Fruit fly (Drosophila melanogaster) whole organism, embryonic: Measurements from ENCODE around the gene Unc50.

Experiments used
- Abd-B ChIP-seq: fragments of 200-800 bp; sonication (Bioruptor generic); optimal IDR thresholded peaks from 2 replicates; lab custom pipeline; 2018; ENCODE audit warnings: missing biosample characterization, mild to moderate bottlenecking, missing genetic modification characterization, moderate library complexity
- Awh ChIP-seq: fragments of 200-800 bp; sonication (Bioruptor generic); IDR thresholded peaks from 2 replicates; pipeline ENCODE4, ENCODE4 v1.3.6; 2022; ENCODE audit warnings: missing biosample characterization, missing genetic modification characterization
- CG10543 ChIP-seq: fragments of 200-800 bp; sonication (Bioruptor generic); optimal IDR thresholded peaks from 3 replicates; lab custom pipeline; 2017; ENCODE audit warnings: missing biosample characterization, mild to moderate bottlenecking, missing genetic modification characterization, moderate library complexity
- CG11093 ChIP-seq: fragments of 200-800 bp; sonication (Bioruptor generic); IDR thresholded peaks from 3 replicates; pipeline ENCODE4 v1.3.6; 2022; ENCODE audit warnings: missing biosample characterization, missing genetic modification characterization
- CG11560 ChIP-seq: fragments of 200-800 bp; sonication (Bioruptor generic); IDR thresholded peaks from 3 replicates; pipeline ENCODE4 v1.3.6; 2022; ENCODE audit warnings: missing biosample characterization, missing genetic modification characterization
- CG13296 ChIP-seq: fragments of 200-800 bp; sonication (Bioruptor generic); optimal IDR thresholded peaks from 3 replicates; lab custom pipeline; 2018; ENCODE audit warnings: missing biosample characterization, mild to moderate bottlenecking, missing genetic modification characterization
- CG13894 ChIP-seq: fragments of 200-800 bp; sonication (Bioruptor generic); optimal IDR thresholded peaks from 3 replicates; lab custom pipeline; 2018; ENCODE audit warnings: missing biosample characterization, mild to moderate bottlenecking, missing genetic modification characterization, moderate library complexity
- CG14667 ChIP-seq: fragments of 200-800 bp; sonication (Bioruptor generic); IDR thresholded peaks from 2 replicates; pipeline ENCODE4 v1.3.6; 2022; ENCODE audit warnings: missing biosample characterization, missing genetic modification characterization
- CG14710 ChIP-seq: fragments of 200-800 bp; sonication (Bioruptor generic); optimal IDR thresholded peaks from 3 replicates; lab custom pipeline; 2019; ENCODE audit warnings: missing biosample characterization, mild to moderate bottlenecking, missing genetic modification characterization, moderate library complexity
- CG17328 ChIP-seq: fragments of 200-800 bp; sonication (Bioruptor generic); IDR thresholded peaks from 2 replicates; pipeline ENCODE4 v1.3.6; 2022; ENCODE audit warnings: missing biosample characterization, missing genetic modification characterization
- CG17612 ChIP-seq: fragments of 200-800 bp; sonication (Bioruptor generic); IDR thresholded peaks from 2 replicates; pipeline ENCODE4 v1.3.6; 2022; ENCODE audit warnings: missing biosample characterization, missing genetic modification characterization
- CG2129 ChIP-seq: fragments of 200-800 bp; sonication (Bioruptor generic); IDR thresholded peaks from 2 replicates; pipeline ENCODE4 v1.3.6; 2022; ENCODE audit warnings: missing biosample characterization, missing genetic modification characterization; ENCODE audit not compliant: partially characterized antibody
- CG2678 ChIP-seq: fragments of 200-800 bp; sonication (Bioruptor generic); optimal IDR thresholded peaks from 3 replicates; lab custom pipeline; 2019; ENCODE audit warnings: missing biosample characterization, mild to moderate bottlenecking, missing genetic modification characterization, moderate library complexity
- CG2712 ChIP-seq: fragments of 200-800 bp; optimal IDR thresholded peaks from 3 replicates; lab custom pipeline; 2019; ENCODE audit warnings: missing biosample characterization, mild to moderate bottlenecking, missing genetic modification characterization, moderate library complexity
- CG33557 ChIP-seq: fragments of 200-800 bp; sonication (Bioruptor generic); optimal IDR thresholded peaks from 2 replicates; lab custom pipeline; 2019; ENCODE audit warnings: missing biosample characterization, mild to moderate bottlenecking, missing genetic modification characterization, moderate library complexity
- CG4328 ChIP-seq: fragments of 200-800 bp; sonication (Bioruptor generic); optimal IDR thresholded peaks from 3 replicates; lab custom pipeline; 2017; ENCODE audit warnings: missing biosample characterization, missing genetic modification reagents, missing genetic modification characterization
- CG5180 ChIP-seq: fragments of 200-800 bp; sonication (Bioruptor generic); optimal IDR thresholded peaks from 3 replicates; lab custom pipeline; 2017; ENCODE audit warnings: missing biosample characterization, missing genetic modification characterization, mild to moderate bottlenecking, moderate library complexity, missing genetic modification reagents
- Chrac-16 ChIP-seq: fragments of 200-800 bp; sonication (Bioruptor generic); optimal IDR thresholded peaks from 3 replicates; lab custom pipeline; 2016; ENCODE audit warnings: missing biosample characterization, missing genetic modification characterization
- Doc3 ChIP-seq: fragments of 200-800 bp; sonication (Bioruptor generic); IDR thresholded peaks from 3 replicates; pipeline ENCODE4 v1.3.6; 2022; ENCODE audit warnings: missing biosample characterization, missing genetic modification characterization; ENCODE audit not compliant: partially characterized antibody
- GATAe ChIP-seq: fragments of 200-800 bp; sonication (Bioruptor generic); conservative IDR thresholded peaks from 2 replicates; pipeline ENCODE4 v1.3.6; 2022; ENCODE audit warnings: missing biosample characterization, missing genetic modification characterization
- H15 ChIP-seq: fragments of 200-800 bp; sonication (Bioruptor generic); IDR thresholded peaks from 3 replicates; pipeline ENCODE4 v1.3.6; 2022; ENCODE audit warnings: missing biosample characterization, missing genetic modification characterization
- HLH4C ChIP-seq: fragments of 200-800 bp; sonication (Bioruptor generic); IDR thresholded peaks from 3 replicates; pipeline ENCODE4 v1.3.6; 2022; ENCODE audit warnings: missing biosample characterization, missing genetic modification characterization; ENCODE audit not compliant: partially characterized antibody
- Hand ChIP-seq: fragments of 200-800 bp; sonication (Bioruptor generic); optimal IDR thresholded peaks from 2 replicates; lab custom pipeline; 2017; ENCODE audit warnings: mild to moderate bottlenecking, missing biosample characterization, missing genetic modification reagents, missing genetic modification characterization
- Kr ChIP-seq: fragments of 200-800 bp; sonication (Bioruptor generic); optimal IDR thresholded peaks from 2 replicates; lab custom pipeline; 2017; ENCODE audit warnings: missing biosample characterization, mild to moderate bottlenecking, missing genetic modification characterization
- MBD-R2 ChIP-seq: fragments of 200-800 bp; sonication (Bioruptor generic); IDR thresholded peaks from 2 replicates; pipeline ENCODE4 v1.3.6; 2022; ENCODE audit warnings: missing biosample characterization, missing genetic modification characterization
- MESR4 ChIP-seq: fragments of 200-800 bp; sonication (Bioruptor generic); optimal IDR thresholded peaks from 2 replicates; lab custom pipeline; 2018; ENCODE audit warnings: missing biosample characterization, mild to moderate bottlenecking, missing genetic modification characterization, moderate library complexity
- Med ChIP-seq: fragments of 200-800 bp; sonication (Bioruptor generic); peaks from one replicate; lab custom pipeline; 2016; ENCODE audit warnings: missing biosample characterization, missing genetic modification characterization, mild to moderate bottlenecking, inconsistent platforms, moderate library complexity
- Pdp1 ChIP-seq, 2 experiments: fragments of 200-800 bp; sonication (Bioruptor generic); optimal IDR thresholded peaks; 3 replicates each; lab custom pipeline; 2016; ENCODE audit warnings: missing biosample characterization in 2 of 2, missing genetic modification characterization in 2 of 2, mild to moderate bottlenecking in 1 of 2, moderate library complexity in 1 of 2
- Scr ChIP-seq: fragments of 200-800 bp; sonication (Bioruptor generic); IDR thresholded peaks from 2 replicates; pipeline ENCODE4 v1.3.6; 2022; ENCODE audit warnings: missing biosample characterization, missing genetic modification characterization; ENCODE audit not compliant: partially characterized antibody
- Taf1 ChIP-seq: fragments of 200-800 bp; sonication (Bioruptor generic); IDR thresholded peaks from 2 replicates; pipeline ENCODE4 v1.3.6; 2022; ENCODE audit warnings: missing biosample characterization, missing genetic modification characterization
- ase ChIP-seq: fragments of 200-800 bp; sonication (Bioruptor generic); IDR thresholded peaks from 3 replicates; pipeline ENCODE4 v1.3.6; 2022; ENCODE audit warnings: missing biosample characterization, missing genetic modification characterization
- bab2 ChIP-seq: fragments of 200-800 bp; sonication (Bioruptor generic); optimal IDR thresholded peaks from 2 replicates; lab custom pipeline; 2016; ENCODE audit warnings: missing biosample characterization, missing genetic modification characterization
- caup ChIP-seq: fragments of 200-800 bp; sonication (Bioruptor generic); optimal IDR thresholded peaks from 3 replicates; lab custom pipeline; 2017; ENCODE audit warnings: missing biosample characterization, mild to moderate bottlenecking, missing genetic modification characterization, moderate library complexity; ENCODE audit not compliant: severe bottlenecking
- chn ChIP-seq: fragments of 200-800 bp; sonication (Bioruptor generic); optimal IDR thresholded peaks from 2 replicates; lab custom pipeline; 2016; ENCODE audit warnings: missing biosample characterization, missing genetic modification characterization
- gce ChIP-seq: fragments of 200-800 bp; sonication (Bioruptor generic); IDR thresholded peaks from 3 replicates; pipeline ENCODE4 v1.3.6; 2022; ENCODE audit warnings: missing biosample characterization, missing genetic modification characterization
- grau ChIP-seq: fragments of 200-800 bp; optimal IDR thresholded peaks from 3 replicates; lab custom pipeline; 2019; ENCODE audit warnings: missing biosample characterization, mild to moderate bottlenecking, missing genetic modification characterization, moderate library complexity
- mam ChIP-seq: fragments of 200-800 bp; sonication (Bioruptor generic); optimal IDR thresholded peaks from 3 replicates; lab custom pipeline; 2016; ENCODE audit warnings: missing biosample characterization, missing genetic modification characterization
- nmo ChIP-seq: fragments of 200-800 bp; sonication (Bioruptor generic); optimal IDR thresholded peaks from 2 replicates; lab custom pipeline; 2018; ENCODE audit warnings: missing biosample characterization, mild to moderate bottlenecking, missing genetic modification characterization, moderate library complexity
- odd ChIP-seq: fragments of 200-800 bp; sonication (Bioruptor generic); optimal IDR thresholded peaks from 2 replicates; lab custom pipeline; 2017; ENCODE audit warnings: missing biosample characterization, mild to moderate bottlenecking, missing genetic modification characterization
- p53 ChIP-seq: fragments of 200-800 bp; sonication (Bioruptor generic); optimal IDR thresholded peaks from 2 replicates; lab custom pipeline; 2016; ENCODE audit warnings: missing biosample characterization, missing genetic modification characterization
- sens ChIP-seq: fragments of 200-800 bp; sonication (Bioruptor generic); peaks from one replicate; lab custom pipeline; 2016; ENCODE audit warnings: missing biosample characterization, missing genetic modification characterization
- tgo ChIP-seq: fragments of 200-800 bp; sonication (Bioruptor generic); IDR thresholded peaks from 3 replicates; pipeline ENCODE4 v1.3.6; 2022; ENCODE audit warnings: missing biosample characterization, missing genetic modification characterization
- vnd ChIP-seq: fragments of 200-800 bp; sonication (Bioruptor generic); IDR thresholded peaks from 3 replicates; pipeline ENCODE4 v1.3.6; 2022; ENCODE audit warnings: missing biosample characterization, missing genetic modification characterization; ENCODE audit not compliant: partially characterized antibody

Gene Unc50

DNA sequence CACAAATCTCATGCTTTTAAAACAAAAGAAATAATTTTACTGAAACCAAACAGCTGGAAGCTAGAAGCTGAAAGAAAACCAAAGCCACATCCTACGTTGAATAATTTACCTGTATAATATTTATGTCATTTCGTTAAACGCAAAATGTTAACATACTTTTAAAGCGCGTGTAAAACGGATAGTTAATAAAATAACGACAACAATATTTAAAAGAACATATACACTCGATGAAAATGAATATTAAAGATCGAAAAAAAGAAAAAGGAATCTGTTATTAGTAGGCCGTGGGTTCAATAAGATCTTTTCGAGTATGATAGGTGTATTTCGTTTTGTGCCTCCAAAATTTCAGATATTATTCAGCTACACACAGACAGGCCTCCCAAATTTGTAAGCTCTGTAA lies 44.7 kb upstream of the Unc50 start, which contains the start of gene CG8136:
Gene CG8136 (plus strand): TSS at position 301 of the 400 bp plus-strand sequence.
- TF ChIP-seq CG33557 (GFP tag; lab: Kevin White, UChicago) (no peak), Chrac-16 (GFP tag; lab: Kevin White, UChicago) (no peak), Kr (GFP tag; lab: Kevin White, UChicago) (no peak), CG17328 (GFP tag; lab: Robert Waterston, UW) (no peak), Hand (GFP tag; lab: Kevin White, UChicago) (no peak), caup (GFP tag; lab: Kevin White, UChicago) (no peak)

DNA sequence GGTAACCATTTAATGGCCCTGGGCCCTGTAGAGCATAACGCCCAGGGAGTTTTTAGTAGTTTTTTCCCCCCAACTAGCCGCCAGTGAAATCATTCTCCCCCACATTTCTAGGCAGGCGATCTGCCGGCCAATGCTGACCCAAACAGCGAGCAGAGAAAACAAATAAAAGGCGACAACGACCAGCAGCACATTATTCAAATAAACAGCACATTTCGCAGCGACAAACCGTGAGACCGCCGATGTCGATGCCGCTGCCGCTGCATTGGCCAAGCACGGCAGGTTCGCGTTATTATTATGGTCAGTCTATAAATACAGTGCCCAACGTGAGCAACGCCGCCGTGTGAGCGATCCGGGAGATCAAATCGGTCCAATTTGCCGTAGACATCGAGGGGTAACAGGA lies 42.5 kb upstream of the Unc50 start, which contains the start of gene CG11760:
Gene CG11760 (plus strand): TSS at position 301 of the 400 bp plus-strand sequence.
- TF ChIP-seq CG5180, result no peak
- TF ChIP-seq CG2712, result no peak
- no peak for TF ChIP-seq gce
- no peak for TF ChIP-seq mam
- TF ChIP-seq Abd-B, result no peak
- no peak for TF ChIP-seq CG13894 (tag; lab: Kevin White, UChicago)
- no peak for TF ChIP-seq chn (GFP tag; lab: Kevin White, UChicago)
- no peak for TF ChIP-seq tgo (GFP tag; lab: Robert Waterston, UW)
- no peak for TF ChIP-seq CG14667 (GFP tag; lab: Robert Waterston, UW)
- TF ChIP-seq nmo (GFP tag; lab: Kevin White, UChicago), result no peak
- TF ChIP-seq Med (GFP tag; lab: Kevin White, UChicago), result peak; percentile 61
- no peak for TF ChIP-seq CG13296 (GFP tag; lab: Kevin White, UChicago)
- no peak for TF ChIP-seq HLH4C (GFP tag; lab: Robert Waterston, UW)
- TF ChIP-seq Doc3, result 0 out of 3 replicates have a peak, but pooled peaks have one; percentile 16
- TF ChIP-seq sens (GFP tag; lab: Kevin White, UChicago), result peak; percentile 30
- no peak for TF ChIP-seq MESR4 (GFP tag; lab: Kevin White, UChicago)

dm6 chr3R:8718356-8718755 lies 41.9 kb upstream of the Unc50 start, which contains the start of gene Cks85A:
Gene Cks85A, minus strand, starts transcription at chr3R:8718456.
- TF ChIP-seq bab2 (GFP tag; lab: Kevin White, UChicago), result no peak
- no peak for TF ChIP-seq odd
- TF ChIP-seq Pdp1 (GFP tag; optimal IDR thresholded peaks at IDR 0.05; lab: Kevin White, UChicago), result peak in 1 of 2 experiments; percentile 41
- TF ChIP-seq MBD-R2 (GFP tag; lab: Robert Waterston, UW), result no peak

- TF ChIP-seq Taf1 (GFP tag; lab: Robert Waterston, UW) (peak; percentile 17; the same call in 1 of the 2 replicates), grau (peak; percentile 75), H15 (GFP tag; lab: Robert Waterston, UW) (no peak)
These were observed 40.1 kb upstream of the Unc50 start for dm6 chr3R:8716551-8716879.

DNA sequence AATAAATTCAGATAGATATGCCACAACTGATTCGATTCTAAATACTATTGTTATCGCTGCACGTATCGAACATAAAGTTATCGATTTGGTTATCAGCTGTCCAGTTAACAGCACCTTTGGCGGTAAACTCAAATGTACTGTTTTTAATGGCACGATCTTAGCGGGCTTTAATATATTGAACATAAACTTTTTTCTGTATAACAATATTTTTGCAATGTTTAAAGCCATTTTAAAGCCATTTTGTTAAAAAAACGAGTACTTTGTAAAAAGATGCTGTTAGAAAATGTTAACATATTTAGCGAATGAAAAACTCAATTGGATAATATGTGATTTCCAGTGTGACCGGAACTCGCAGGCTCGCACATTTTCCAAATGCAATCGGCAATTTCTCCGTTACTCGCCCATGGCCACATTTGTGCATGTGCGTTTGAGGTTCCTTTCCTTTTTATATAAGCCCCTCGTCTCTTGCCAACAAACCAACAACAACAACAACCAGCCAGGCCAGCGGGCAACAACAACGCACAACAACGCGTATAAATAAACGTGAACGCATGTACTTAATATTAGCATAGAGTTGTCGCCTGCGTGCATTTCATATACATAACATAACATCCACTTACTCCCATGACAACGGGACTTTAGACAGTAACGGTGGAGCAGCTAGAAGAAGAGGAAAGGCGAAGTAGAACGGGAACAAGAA lies 39.6 kb upstream of the Unc50 start, which contains the start of gene TMEM216:
Gene TMEM216 (plus strand): TSS at position 393 of the 700 bp plus-strand sequence.
- TF ChIP-seq CG10543, result peak; percentile 36
- TF ChIP-seq vnd (GFP tag; lab: Robert Waterston, UW), result 0 out of 3 replicates have a peak, but pooled peaks have one; percentile 34
- peak; percentile 60 for TF ChIP-seq CG14710 (tag; lab: Kevin White, UChicago)
- TF ChIP-seq GATAe, result no peak
- TF ChIP-seq CG2129 (GFP tag; lab: Robert Waterston, UW), result no peak
- no peak for TF ChIP-seq CG11093 (GFP tag; lab: Robert Waterston, UW)
- no peak for TF ChIP-seq Awh (GFP tag; lab: Robert Waterston, UW)
- no peak for TF ChIP-seq CG17612 (GFP tag; lab: Robert Waterston, UW)
- TF ChIP-seq CG2678 (tag; lab: Kevin White, UChicago), result no peak
- no peak for TF ChIP-seq ase (GFP tag; lab: Robert Waterston, UW)
- TF ChIP-seq p53 (GFP tag; lab: Kevin White, UChicago), result no peak
- TF ChIP-seq CG4328 (GFP tag; lab: Kevin White, UChicago), result no peak
- TF ChIP-seq Scr, result peak; percentile 54; the same call in 1 of the 2 replicates
- no peak for TF ChIP-seq chn (GFP tag; lab: Kevin White, UChicago)
- TF ChIP-seq CG11560 (tag; lab: Robert Waterston, UW), result peak; percentile 85; the same call in 2 of the 3 replicates
